In genomic region chr2L:13387255-13387654, dm6 we compare ENCODE assay signal across 1 fruit fly cellular context.
A peak's percentile ranks its signal among the peaks of the same experiment; 100 is the strongest.
TF ChIP-seq lines count a peak whose summit lies in the region.

Gene Ing5 (minus strand): TSS chr2L:13387312.
Gene CG7099 (plus strand): TSS chr2L:13387571.

TF ChIP-seq in whole organism, embryonic, 481 proteins besides CTCF, POLR2A, EP300 and RAD21 (continued from another document and continues in another):
- no peak for TF ChIP-seq pan (optimal IDR thresholded peaks at IDR 0.05; lab: Kevin White, UChicago)
- peak in 1 of 2 experiments; percentile 97 for TF ChIP-seq pan (GFP tag; optimal IDR thresholded peaks at IDR 0.05 in 1 of 2, IDR thresholded peaks at IDR 0.05 in 1 of 2)
- TF ChIP-seq Atf6 (GFP tag; IDR thresholded peaks at IDR 0.05; lab: Robert Waterston, UW): peak; percentile 96
- peak; percentile 86 to 93 for TF ChIP-seq chif (GFP tag; optimal IDR thresholded peaks at IDR 0.05; lab: Kevin White, UChicago)
- TF ChIP-seq CG4617 (GFP tag; optimal IDR thresholded peaks at IDR 0.05; lab: Kevin White, UChicago; ENCODE audit: borderline replicate concordance): peak; percentile 97
- peak; percentile 64 for TF ChIP-seq Myb (GFP tag; optimal IDR thresholded peaks at IDR 0.05; lab: Kevin White, UChicago)
- peak; percentile 92 for TF ChIP-seq YL-1 (GFP tag; optimal IDR thresholded peaks at IDR 0.05; lab: Kevin White, UChicago)
- TF ChIP-seq CG10147 (GFP tag; optimal IDR thresholded peaks at IDR 0.05; lab: Kevin White, UChicago): peak; percentile 93
- peak; percentile 92 for TF ChIP-seq stwl (tag; optimal IDR thresholded peaks at IDR 0.05; lab: Kevin White, UChicago)
- peak; percentile 97 for TF ChIP-seq HmgZ (tag; optimal IDR thresholded peaks at IDR 0.05; lab: Kevin White, UChicago)
- peak; percentile 94 for TF ChIP-seq bab2 (GFP tag; optimal IDR thresholded peaks at IDR 0.05; lab: Kevin White, UChicago)
- TF ChIP-seq ham (GFP tag; IDR thresholded peaks at IDR 0.05; lab: Robert Waterston, UW): peak; percentile 77; the same call in 1 of the 2 replicates
- TF ChIP-seq prd (optimal IDR thresholded peaks at IDR 0.05; lab: Kevin White, UChicago): no peak
- TF ChIP-seq prd (GFP tag; IDR thresholded peaks at IDR 0.05; lab: Robert Waterston, UW): peak; percentile 98
- peak; percentile 96 for TF ChIP-seq tgo (GFP tag; IDR thresholded peaks at IDR 0.05; lab: Robert Waterston, UW)
- TF ChIP-seq nau (GFP tag; optimal IDR thresholded peaks at IDR 0.05; lab: Kevin White, UChicago): no peak
- no peak for TF ChIP-seq pita (GFP tag; optimal IDR thresholded peaks at IDR 0.05; lab: Kevin White, UChicago)
- TF ChIP-seq zfh1 (GFP tag; IDR thresholded peaks at IDR 0.05; lab: Robert Waterston, UW): peak; percentile 97
- TF ChIP-seq insv (GFP tag; optimal IDR thresholded peaks at IDR 0.05; lab: Kevin White, UChicago): peak in 1 of 2 experiments; percentile 73
- TF ChIP-seq Xrp1 (GFP tag; IDR thresholded peaks at IDR 0.05; lab: Robert Waterston, UW): peak; percentile 98
- TF ChIP-seq Hey (tag; optimal IDR thresholded peaks at IDR 0.05; lab: Kevin White, UChicago): no peak
- peak; percentile 71 for TF ChIP-seq nerfin-2 (GFP tag; IDR thresholded peaks at IDR 0.05; lab: Robert Waterston, UW; ENCODE audit: partially characterized antibody)
- peak; percentile 85 for TF ChIP-seq CG6765 (GFP tag; optimal IDR thresholded peaks at IDR 0.05; lab: Kevin White, UChicago)
- peak; percentile 80 for TF ChIP-seq CG6654 (GFP tag; optimal IDR thresholded peaks at IDR 0.05; lab: Kevin White, UChicago)
- TF ChIP-seq CG2202 (tag; optimal IDR thresholded peaks at IDR 0.05; lab: Kevin White, UChicago): peak; percentile 90
- peak; percentile 96 for TF ChIP-seq CG17328 (GFP tag; IDR thresholded peaks at IDR 0.05; lab: Robert Waterston, UW)
- TF ChIP-seq Doc3 (GFP tag; IDR thresholded peaks at IDR 0.05; lab: Robert Waterston, UW; ENCODE audit: partially characterized antibody): 0 out of 3 replicates have a peak, but pooled peaks have one; percentile 49
- TF ChIP-seq en (GFP tag; optimal IDR thresholded peaks at IDR 0.05; lab: Kevin White, UChicago): peak; percentile 60
- TF ChIP-seq emc (GFP tag; optimal IDR thresholded peaks at IDR 0.05; lab: Kevin White, UChicago): peak; percentile 84
- peak; percentile 98 for TF ChIP-seq lilli (GFP tag; optimal IDR thresholded peaks at IDR 0.05; lab: Kevin White, UChicago)
- TF ChIP-seq CG32772 (GFP tag; IDR thresholded peaks at IDR 0.05; lab: Robert Waterston, UW): peak; percentile 97
- TF ChIP-seq CG31388 (GFP tag; optimal IDR thresholded peaks at IDR 0.05; lab: Kevin White, UChicago): peak; percentile 92
- TF ChIP-seq seq (GFP tag; IDR thresholded peaks at IDR 0.05; lab: Robert Waterston, UW): peak; percentile 92
- TF ChIP-seq tup (GFP tag; optimal IDR thresholded peaks at IDR 0.05; lab: Kevin White, UChicago): peak; percentile 93
- peak; percentile 98 for TF ChIP-seq CG30403 (GFP tag; optimal IDR thresholded peaks at IDR 0.05; lab: Kevin White, UChicago)
- peak; percentile 89 for TF ChIP-seq ab (GFP tag; optimal IDR thresholded peaks at IDR 0.05; lab: Kevin White, UChicago)
- peak; percentile 50 for TF ChIP-seq Dp (GFP tag; optimal IDR thresholded peaks at IDR 0.05; lab: Kevin White, UChicago)
- TF ChIP-seq CrebB (tag; optimal IDR thresholded peaks at IDR 0.05; lab: Kevin White, UChicago): peak; percentile 89
- 0 out of 2 replicates have a peak, but pooled peaks have one; percentile 34 for TF ChIP-seq CG2129 (GFP tag; IDR thresholded peaks at IDR 0.05; lab: Robert Waterston, UW; ENCODE audit: partially characterized antibody)
- TF ChIP-seq unpg (GFP tag; optimal IDR thresholded peaks at IDR 0.05; lab: Kevin White, UChicago): peak; percentile 97
- peak; percentile 4 for TF ChIP-seq gfzf (GFP tag; optimal IDR thresholded peaks at IDR 0.05; lab: Kevin White, UChicago)
- TF ChIP-seq Vsx1 (GFP tag; optimal IDR thresholded peaks at IDR 0.05; lab: Kevin White, UChicago): peak; percentile 93
- TF ChIP-seq fd96Cb (tag; optimal IDR thresholded peaks at IDR 0.05; lab: Kevin White, UChicago): peak; percentile 96
- peak; percentile 95 for TF ChIP-seq CG18262 (tag; optimal IDR thresholded peaks at IDR 0.05; lab: Kevin White, UChicago)
- TF ChIP-seq bbx (GFP tag; IDR thresholded peaks at IDR 0.05; lab: Robert Waterston, UW; ENCODE audit: partially characterized antibody): peak; percentile 53
- peak; percentile 95 for TF ChIP-seq CG32767 (GFP tag; IDR thresholded peaks at IDR 0.05; lab: Robert Waterston, UW)
- peak; percentile 92 for TF ChIP-seq scrt (GFP tag; optimal IDR thresholded peaks at IDR 0.05; lab: Kevin White, UChicago)
- peak; percentile 95 for TF ChIP-seq CG8924 (tag; optimal IDR thresholded peaks at IDR 0.05; lab: Kevin White, UChicago)
- peak; percentile 98 for TF ChIP-seq Max (GFP tag; optimal IDR thresholded peaks at IDR 0.05; lab: Kevin White, UChicago)
- TF ChIP-seq br (optimal IDR thresholded peaks at IDR 0.05; lab: Kevin White, UChicago): no peak
- peak; percentile 83 for TF ChIP-seq Side (GFP tag; optimal IDR thresholded peaks at IDR 0.05; lab: Kevin White, UChicago)
- TF ChIP-seq Rx (GFP tag; IDR thresholded peaks at IDR 0.05; lab: Robert Waterston, UW): peak; percentile 93
- peak; percentile 98 for TF ChIP-seq Sox102F (GFP tag; optimal IDR thresholded peaks at IDR 0.05; lab: Kevin White, UChicago)
- peak; percentile 97 for TF ChIP-seq Chrac-16 (GFP tag; optimal IDR thresholded peaks at IDR 0.05; lab: Kevin White, UChicago)
- peak; percentile 94 for TF ChIP-seq peb (GFP tag; IDR thresholded peaks at IDR 0.05; lab: Robert Waterston, UW)
- TF ChIP-seq CG10543 (GFP tag; optimal IDR thresholded peaks at IDR 0.05; lab: Kevin White, UChicago): peak; percentile 92
- TF ChIP-seq Usf (GFP tag; optimal IDR thresholded peaks at IDR 0.05; lab: Kevin White, UChicago): peak; percentile 93
- peak in 1 of 3 experiments; percentile 94 for TF ChIP-seq lola (GFP tag; optimal IDR thresholded peaks at IDR 0.05; lab: Kevin White, UChicago)
- TF ChIP-seq exex (tag; optimal IDR thresholded peaks at IDR 0.05; lab: Kevin White, UChicago): peak; percentile 97
- peak; percentile 94 for TF ChIP-seq Awh (GFP tag; IDR thresholded peaks at IDR 0.05; lab: Robert Waterston, UW)
- TF ChIP-seq CG11695 (GFP tag; IDR thresholded peaks at IDR 0.05; lab: Robert Waterston, UW): peak; percentile 94
- peak; percentile 83 for TF ChIP-seq Sry-δ (GFP tag; optimal IDR thresholded peaks at IDR 0.05; lab: Kevin White, UChicago)
- TF ChIP-seq toy (GFP tag; IDR thresholded peaks at IDR 0.05; lab: Robert Waterston, UW): peak; percentile 87
- peak; percentile 92 for TF ChIP-seq CG15514 (GFP tag; optimal IDR thresholded peaks at IDR 0.05; lab: Kevin White, UChicago)
- peak; percentile 97 for TF ChIP-seq CG11456 (GFP tag; IDR thresholded peaks at IDR 0.05; lab: Robert Waterston, UW)
- peak; percentile 87 for TF ChIP-seq CG11560 (tag; IDR thresholded peaks at IDR 0.05; lab: Robert Waterston, UW)
- peak; percentile 94 for TF ChIP-seq CG2889 (GFP tag; IDR thresholded peaks at IDR 0.05; lab: Robert Waterston, UW)
- peak; percentile 91 for TF ChIP-seq mirr (GFP tag; optimal IDR thresholded peaks at IDR 0.05; lab: Kevin White, UChicago)
- TF ChIP-seq hth (optimal IDR thresholded peaks at IDR 0.05; lab: Kevin White, UChicago): no peak
- peak; percentile 96 for TF ChIP-seq CG8290 (GFP tag; optimal IDR thresholded peaks at IDR 0.05; lab: Kevin White, UChicago)
- peak in 1 of 2 experiments; percentile 92 for TF ChIP-seq CG8290 (tag; optimal IDR thresholded peaks at IDR 0.05; lab: Kevin White, UChicago)
- no peak for TF ChIP-seq kni (GFP tag; optimal IDR thresholded peaks at IDR 0.05; lab: Kevin White, UChicago)
- peak; percentile 97 for TF ChIP-seq NfI (GFP tag; optimal IDR thresholded peaks at IDR 0.05; lab: Kevin White, UChicago)
- TF ChIP-seq MTF-1 (GFP tag; optimal IDR thresholded peaks at IDR 0.05; lab: Kevin White, UChicago; ENCODE audit: borderline replicate concordance): peak; percentile 83
- TF ChIP-seq CG15696 (tag; optimal IDR thresholded peaks at IDR 0.05; lab: Kevin White, UChicago): peak; percentile 97
- peak; percentile 96 for TF ChIP-seq lmd (GFP tag; IDR thresholded peaks at IDR 0.05; lab: Robert Waterston, UW)
- peak; percentile 96 for TF ChIP-seq CG6689 (GFP tag; IDR thresholded peaks at IDR 0.05; lab: Robert Waterston, UW)
- TF ChIP-seq slp2 (GFP tag; optimal IDR thresholded peaks at IDR 0.05; lab: Kevin White, UChicago): peak; percentile 86
- TF ChIP-seq chn (GFP tag; optimal IDR thresholded peaks at IDR 0.05; lab: Kevin White, UChicago): peak; percentile 96
- TF ChIP-seq wdn (GFP tag; IDR thresholded peaks at IDR 0.05; lab: Robert Waterston, UW): peak; percentile 92
- peak; percentile 93 for TF ChIP-seq rib (GFP tag; IDR thresholded peaks at IDR 0.05; lab: Robert Waterston, UW)
- TF ChIP-seq knrl (GFP tag; IDR thresholded peaks at IDR 0.05; lab: Robert Waterston, UW; ENCODE audit: partially characterized antibody): peak; percentile 78
- TF ChIP-seq CG1233 (GFP tag; optimal IDR thresholded peaks at IDR 0.05; lab: Kevin White, UChicago): peak; percentile 94
- TF ChIP-seq stc (GFP tag; IDR thresholded peaks at IDR 0.05; lab: Robert Waterston, UW): peak; percentile 94
- peak; percentile 97 for TF ChIP-seq sisA (GFP tag; IDR thresholded peaks at IDR 0.05; lab: Robert Waterston, UW)
- peak; percentile 92 for TF ChIP-seq gt (GFP tag; IDR thresholded peaks at IDR 0.05; lab: Robert Waterston, UW)
- peak; percentile 92 to 94 for TF ChIP-seq Pdp1 (GFP tag; optimal IDR thresholded peaks at IDR 0.05; lab: Kevin White, UChicago)
- TF ChIP-seq CG8765 (GFP tag; IDR thresholded peaks at IDR 0.05; lab: Robert Waterston, UW): peak; percentile 96
- TF ChIP-seq CG9932 (GFP tag; IDR thresholded peaks at IDR 0.05; lab: Robert Waterston, UW): peak; percentile 99
- TF ChIP-seq kay (GFP tag; optimal IDR thresholded peaks at IDR 0.05; lab: Kevin White, UChicago): peak; percentile 93
- peak; percentile 73; the same call in 1 of the 2 replicates for TF ChIP-seq CkIIα-i1 (GFP tag; IDR thresholded peaks at IDR 0.05; lab: Robert Waterston, UW)
- TF ChIP-seq CG17186 (GFP tag; optimal IDR thresholded peaks at IDR 0.05; lab: Kevin White, UChicago): peak; percentile 89
- TF ChIP-seq schlank (tag; optimal IDR thresholded peaks at IDR 0.05; lab: Kevin White, UChicago): peak; percentile 80
- peak; percentile 97 for TF ChIP-seq CG2120 (GFP tag; optimal IDR thresholded peaks at IDR 0.05; lab: Kevin White, UChicago)
- TF ChIP-seq CG3838 (GFP tag; optimal IDR thresholded peaks at IDR 0.05; lab: Kevin White, UChicago): peak; percentile 87
- TF ChIP-seq CG34376 (GFP tag; optimal IDR thresholded peaks at IDR 0.05; lab: Kevin White, UChicago): peak; percentile 88
- peak; percentile 94 for TF ChIP-seq Oli (tag; optimal IDR thresholded peaks at IDR 0.05; lab: Kevin White, UChicago)
- TF ChIP-seq MESR4 (GFP tag; optimal IDR thresholded peaks at IDR 0.05; lab: Kevin White, UChicago): peak; percentile 53
- TF ChIP-seq CG11247 (GFP tag; IDR thresholded peaks at IDR 0.05; lab: Robert Waterston, UW): peak; percentile 95
- peak; percentile 92 for TF ChIP-seq Sox100B (GFP tag; optimal IDR thresholded peaks at IDR 0.05; lab: Kevin White, UChicago)
- TF ChIP-seq Aef1 (GFP tag; IDR thresholded peaks at IDR 0.05; lab: Robert Waterston, UW): peak; percentile 98
- peak; percentile 87 for TF ChIP-seq CG13624 (GFP tag; optimal IDR thresholded peaks at IDR 0.05; lab: Kevin White, UChicago)
- TF ChIP-seq Nf-YC (tag; optimal IDR thresholded peaks at IDR 0.05; lab: Kevin White, UChicago): peak; percentile 89
- peak; percentile 92 for TF ChIP-seq CG7556 (GFP tag; optimal IDR thresholded peaks at IDR 0.05; lab: Kevin White, UChicago)
- peak; percentile 82 for TF ChIP-seq nom (GFP tag; optimal IDR thresholded peaks at IDR 0.05; lab: Kevin White, UChicago)
- peak; percentile 99 for TF ChIP-seq gem (tag; optimal IDR thresholded peaks at IDR 0.05; lab: Kevin White, UChicago)
- peak; percentile 94 for TF ChIP-seq CG9215 (GFP tag; IDR thresholded peaks at IDR 0.05; lab: Robert Waterston, UW)
- peak; percentile 94 for TF ChIP-seq CG8388 (GFP tag; optimal IDR thresholded peaks at IDR 0.05; lab: Kevin White, UChicago)
- peak; percentile 45; the same call in 2 of the 3 replicates for TF ChIP-seq CG7963 (GFP tag; IDR thresholded peaks at IDR 0.05; lab: Robert Waterston, UW; ENCODE audit: partially characterized antibody)
- TF ChIP-seq psq (GFP tag; optimal IDR thresholded peaks at IDR 0.05; lab: Kevin White, UChicago): peak; percentile 91
- peak; percentile 94 for TF ChIP-seq CG3726 (GFP tag; IDR thresholded peaks at IDR 0.05; lab: Robert Waterston, UW)
- TF ChIP-seq CG13296 (GFP tag; optimal IDR thresholded peaks at IDR 0.05; lab: Kevin White, UChicago): peak; percentile 94
- 0 out of 2 replicates have a peak, but pooled peaks have one; percentile 23 for TF ChIP-seq ato (GFP tag; IDR thresholded peaks at IDR 0.05; lab: Robert Waterston, UW; ENCODE audit: partially characterized antibody)
- peak; percentile 95 for TF ChIP-seq Meics (GFP tag; optimal IDR thresholded peaks at IDR 0.05; lab: Kevin White, UChicago)
- peak; percentile 91 for TF ChIP-seq maf-S (GFP tag; optimal IDR thresholded peaks at IDR 0.05; lab: Kevin White, UChicago)
- TF ChIP-seq luna (GFP tag; optimal IDR thresholded peaks at IDR 0.05; lab: Kevin White, UChicago): peak; percentile 54
- TF ChIP-seq tx (GFP tag; optimal IDR thresholded peaks at IDR 0.05; lab: Kevin White, UChicago): peak; percentile 88
- TF ChIP-seq croc (GFP tag; conservative IDR thresholded peaks at IDR 0.05; lab: Robert Waterston, UW): peak; percentile 94
- peak; percentile 96 for TF ChIP-seq CG4854 (GFP tag; optimal IDR thresholded peaks at IDR 0.05; lab: Kevin White, UChicago)
- TF ChIP-seq H2.0 (GFP tag; IDR thresholded peaks at IDR 0.05; lab: Robert Waterston, UW): peak; percentile 96
- peak; percentile 89 for TF ChIP-seq Nf-YA (GFP tag; IDR thresholded peaks at IDR 0.05; lab: Robert Waterston, UW)
- TF ChIP-seq CG10654 (GFP tag; optimal IDR thresholded peaks at IDR 0.05; lab: Kevin White, UChicago): peak; percentile 96
- TF ChIP-seq ken (GFP tag; IDR thresholded peaks at IDR 0.05; lab: Robert Waterston, UW): peak; percentile 97
- peak; percentile 96 for TF ChIP-seq CG9727 (GFP tag; optimal IDR thresholded peaks at IDR 0.05; lab: Kevin White, UChicago)
- peak; percentile 85 for TF ChIP-seq CG15011 (GFP tag; optimal IDR thresholded peaks at IDR 0.05; lab: Kevin White, UChicago)
- TF ChIP-seq CG14441 (GFP tag; IDR thresholded peaks at IDR 0.05; lab: Robert Waterston, UW): peak; percentile 98
- TF ChIP-seq CG33213 (GFP tag; optimal IDR thresholded peaks at IDR 0.05; lab: Kevin White, UChicago): peak; percentile 81
- peak; percentile 81 for TF ChIP-seq CG15073 (GFP tag; optimal IDR thresholded peaks at IDR 0.05; lab: Kevin White, UChicago)
- TF ChIP-seq sens-2 (GFP tag; IDR thresholded peaks at IDR 0.05; lab: Robert Waterston, UW): peak; percentile 92
